Worm (Caenorhabditis elegans) whole organism, mixed stage, embryonic: ENCODE data around the gene K02F6.5.
"Not testable (repeated sequence)": the region's sequence is repeated elsewhere in the genome, so short reads cannot be mapped to it uniquely, and the experiment has no call there.

ENCODE experiments used
- bed-3 ChIP-seq: fragments of 200-800 bp; sonication (Bioruptor generic); optimal IDR thresholded peaks from 3 replicates; lab custom pipeline; 2018; ENCODE audit warnings: mild to moderate bottlenecking, missing genetic modification characterization, moderate library complexity, missing compliant biosample characterization
- blmp-1 ChIP-seq: fragments of 150-350 bp; optimal IDR thresholded peaks from 2 replicates; lab custom pipeline; 2014; ENCODE audit warnings: missing biosample characterization, missing genetic modification characterization
- ceh-39 ChIP-seq: fragments of 150-350 bp; optimal IDR thresholded peaks from 2 replicates; lab custom pipeline; 2014; ENCODE audit warnings: missing biosample characterization, missing genetic modification characterization
- ceh-83 ChIP-seq: fragments of 200-800 bp; sonication (Bioruptor generic); optimal IDR thresholded peaks from 2 replicates; lab custom pipeline; 2018; ENCODE audit warnings: mild to moderate bottlenecking, missing genetic modification characterization, missing compliant biosample characterization
- ces-1 ChIP-seq: fragments of 150-350 bp; optimal IDR thresholded peaks from 2 replicates; lab custom pipeline; 2014; ENCODE audit warnings: missing biosample characterization, missing genetic modification reagents, missing genetic modification characterization
- cnd-1 ChIP-seq: fragments of 200-800 bp; sonication (Bioruptor generic); optimal IDR thresholded peaks from 2 replicates; lab custom pipeline; 2018; ENCODE audit warnings: mild to moderate bottlenecking, missing genetic modification characterization, missing compliant biosample characterization
- drap-1 ChIP-seq: fragments of 200-800 bp; sonication (Bioruptor generic); optimal IDR thresholded peaks from 3 replicates; lab custom pipeline; 2018; ENCODE audit warnings: mild to moderate bottlenecking, missing genetic modification characterization, missing compliant biosample characterization
- elt-1 ChIP-seq: sonication (generic microtip); optimal IDR thresholded peaks from 2 replicates; lab custom pipeline; 2017; ENCODE audit warnings: missing genetic modification characterization, mild to moderate bottlenecking, missing compliant biosample characterization, antibody characterized with exemption, moderate library complexity, borderline replicate concordance; ENCODE audit not compliant: insufficient read depth
- elt-3 ChIP-seq: fragments of 150-350 bp; optimal IDR thresholded peaks from 2 replicates; lab custom pipeline; 2014; ENCODE audit warnings: missing biosample characterization, missing genetic modification characterization
- flh-1 ChIP-seq: fragments of 200-800 bp; sonication (Bioruptor generic); optimal IDR thresholded peaks from 2 replicates; lab custom pipeline; 2018; ENCODE audit warnings: mild to moderate bottlenecking, missing genetic modification characterization, moderate library complexity, missing compliant biosample characterization
- ham-2 ChIP-seq: fragments of 200-800 bp; sonication (Bioruptor generic); optimal IDR thresholded peaks from 2 replicates; lab custom pipeline; 2018; ENCODE audit warnings: mild to moderate bottlenecking, missing genetic modification characterization, missing compliant biosample characterization
- hlh-1 ChIP-seq: fragments of 150-350 bp; optimal IDR thresholded peaks from 2 replicates; lab custom pipeline; 2014; ENCODE audit warnings: missing biosample characterization, missing genetic modification reagents, missing genetic modification characterization
- lin-32 ChIP-seq: fragments of 200-800 bp; sonication (Bioruptor generic); optimal IDR thresholded peaks from 2 replicates; lab custom pipeline; 2018; ENCODE audit warnings: mild to moderate bottlenecking, missing genetic modification characterization, missing compliant biosample characterization
- lsy-2 ChIP-seq: fragments of 150-350 bp; optimal IDR thresholded peaks from 2 replicates; lab custom pipeline; 2014; ENCODE audit warnings: missing biosample characterization, missing genetic modification characterization
- mab-5 ChIP-seq: fragments of 150-350 bp; optimal IDR thresholded peaks from 2 replicates; lab custom pipeline; 2014; ENCODE audit warnings: missing biosample characterization, missing genetic modification characterization
- mep-1 ChIP-seq: fragments of 150-350 bp; optimal IDR thresholded peaks from 2 replicates; lab custom pipeline; 2017; ENCODE audit warnings: missing biosample characterization, missing genetic modification reagents, missing genetic modification characterization, inconsistent platforms
- nhr-12 ChIP-seq: fragments of 150-350 bp; optimal IDR thresholded peaks from 2 replicates; lab custom pipeline; 2014; ENCODE audit warnings: missing biosample characterization, missing genetic modification characterization
- nhr-2 ChIP-seq: fragments of 150-350 bp; optimal IDR thresholded peaks from 2 replicates; lab custom pipeline; 2014; ENCODE audit warnings: missing biosample characterization, missing genetic modification characterization
- nhr-237 ChIP-seq: fragments of 150-350 bp; optimal IDR thresholded peaks from 2 replicates; lab custom pipeline; 2014; ENCODE audit warnings: missing biosample characterization, missing genetic modification characterization
- nhr-28 ChIP-seq: fragments of 150-350 bp; optimal IDR thresholded peaks from 2 replicates; lab custom pipeline; 2014; ENCODE audit warnings: missing biosample characterization, missing genetic modification characterization
- pha-4 ChIP-seq: fragments of 150-350 bp; optimal IDR thresholded peaks from 2 replicates; lab custom pipeline; 2018; ENCODE audit warnings: missing biosample characterization, missing genetic modification reagents, missing genetic modification characterization
- sem-2 ChIP-seq: fragments of 200-800 bp; sonication (Bioruptor generic); optimal IDR thresholded peaks from 2 replicates; lab custom pipeline; 2018; ENCODE audit warnings: mild to moderate bottlenecking, missing genetic modification characterization, missing compliant biosample characterization
- snpc-4 ChIP-seq: fragments of 150-350 bp; optimal IDR thresholded peaks from 2 replicates; lab custom pipeline; 2014; ENCODE audit warnings: missing biosample characterization, missing genetic modification characterization
- sptf-1 ChIP-seq: sonication (generic microtip); optimal IDR thresholded peaks from 2 replicates; lab custom pipeline; 2017; ENCODE audit warnings: mild to moderate bottlenecking, missing genetic modification characterization, moderate library complexity, missing compliant biosample characterization
- unc-120 ChIP-seq: sonication (generic microtip); optimal IDR thresholded peaks from 2 replicates; lab custom pipeline; 2017; ENCODE audit warnings: missing genetic modification characterization, missing compliant biosample characterization; ENCODE audit not compliant: poor library complexity, severe bottlenecking
- unc-39 ChIP-seq: fragments of 150-350 bp; optimal IDR thresholded peaks from 2 replicates; lab custom pipeline; 2014; ENCODE audit warnings: missing biosample characterization, missing genetic modification characterization

K02F6.5 gene

ce11 chrII:2534459-2534858 is at the start of gene K02F6.5:
TSS of gene K02F6.5 (plus strand) at chrII:2534759.
- TF ChIP-seq drap-1 (GFP tag; lab: Kevin White, UChicago); unc-39 (tag; lab: Kevin White, UChicago); nhr-28 (tag; lab: Kevin White, UChicago): not testable (repeated sequence)

- TF ChIP-seq snpc-4 (tag; lab: Kevin White, UChicago) (no peak), mab-5 (tag; lab: Kevin White, UChicago) (no peak), drap-1 (GFP tag; lab: Kevin White, UChicago) (no peak), nhr-2 (tag; lab: Kevin White, UChicago) (no peak), unc-120 (tag; lab: Kevin White, UChicago) (no peak), flh-1 (GFP tag; lab: Kevin White, UChicago) (no peak), hlh-1 (tag; lab: Kevin White, UChicago) (peak; percentile 64)
Measured at ce11 chrII:2488386-2488785, 46.2 kb upstream of the K02F6.5 start, which contains the start of gene F53G2.1. TSS of gene F53G2.1 (plus strand) at chrII:2488686.

- TF ChIP-seq ceh-83 (GFP tag; lab: Kevin White, UChicago) (no peak), lsy-2 (tag; lab: Kevin White, UChicago) (peak; percentile 44)
Measured at ce11 chrII:2503703-2504430, 30.7 kb upstream of the K02F6.5 start.

ce11 chrII:2504431-2504928 is 30.1 kb upstream of the K02F6.5 start, which contains the start of gene gbas-1:
TSS of gene gbas-1 (plus strand) at chrII:2504878.
- TF ChIP-seq cnd-1 (no peak), ham-2 (GFP tag; lab: Kevin White, UChicago) (no peak), unc-120 (tag; lab: Kevin White, UChicago) (peak; percentile 99), ceh-83 (GFP tag; lab: Kevin White, UChicago) (no peak), nhr-237 (tag; lab: Kevin White, UChicago) (peak; percentile 2), ces-1 (GFP tag; lab: Kevin White, UChicago) (peak; percentile 34), flh-1 (GFP tag; lab: Kevin White, UChicago) (no peak)
- TF ChIP-seq, all 35 proteins: peak for 3

ce11 chrII:2518487-2518886 is 16.1 kb upstream of the K02F6.5 start:
- TF ChIP-seq flh-1 (GFP tag; lab: Kevin White, UChicago) (no peak), drap-1 (GFP tag; lab: Kevin White, UChicago) (no peak), mep-1 (no peak), sptf-1 (tag; lab: Kevin White, UChicago) (no peak), lin-32 (GFP tag; lab: Kevin White, UChicago) (no peak), ceh-39 (tag; lab: Kevin White, UChicago) (no peak), elt-1 (tag; lab: Kevin White, UChicago) (no peak), bed-3 (GFP tag; lab: Kevin White, UChicago) (no peak), blmp-1 (tag; lab: Kevin White, UChicago) (no peak), ham-2 (GFP tag; lab: Kevin White, UChicago) (no peak)

ce11 chrII:2521960-2522359 is 12.6 kb upstream of the K02F6.5 start, which contains the start of gene bath-13:
TSS of gene bath-13 (minus strand) at chrII:2522060.
- TF ChIP-seq nhr-12 (tag; lab: Kevin White, UChicago) (no peak), ceh-83 (GFP tag; lab: Kevin White, UChicago) (no peak), elt-3 (tag; lab: Kevin White, UChicago) (no peak), pha-4 (tag; lab: Kevin White, UChicago) (no peak), sem-2 (no peak), bed-3 (GFP tag; lab: Kevin White, UChicago) (no peak), lin-32 (GFP tag; lab: Kevin White, UChicago) (no peak)
